Fruit fly (Drosophila melanogaster) S2 (cell line): ENCODE measurements around the gene CG4438.

Experiments
- CG8478 ChIP-seq: fragments of >200 bp; optimal IDR thresholded peaks from 2 replicates; lab custom pipeline; 2018
- CTCF ChIP-seq, 2 experiments: fragments of >200 bp; optimal IDR thresholded peaks; 2 replicates each; lab custom pipeline; 2018

DNA sequence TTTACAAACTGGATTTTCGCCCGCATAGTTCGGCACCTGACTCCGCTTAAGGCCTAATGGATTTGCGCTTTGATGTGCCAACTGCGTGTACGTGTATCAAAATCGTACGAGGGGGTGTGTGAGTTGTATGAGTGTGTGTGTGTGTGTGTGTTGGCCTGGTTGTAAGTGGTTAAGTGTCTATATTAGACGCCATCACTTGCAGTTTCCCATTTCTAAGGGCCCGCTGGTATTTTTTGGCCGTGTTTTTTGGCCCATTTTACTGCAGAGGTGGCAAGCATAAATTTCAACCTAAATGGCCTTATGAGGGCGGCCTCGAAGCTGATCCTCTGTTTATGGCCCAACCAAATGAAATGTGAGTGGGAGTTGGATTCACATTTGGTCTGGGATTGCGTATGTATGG lies 28.1 kb downstream of the CG4438 start:
- no peak for TF ChIP-seq CG8478 (lab: Kevin White, UChicago)
- TF ChIP-seq CTCF (optimal IDR thresholded peaks at IDR 0.05; lab: Kevin White, UChicago), result no peak
